Fruit fly (Drosophila melanogaster) whole organism, embryonic: ENCODE results near the gene Dbx.

ENCODE experiments used
- BtbVII ChIP-seq: fragments of 200-800 bp; sonication (Bioruptor generic); optimal IDR thresholded peaks from 3 replicates; lab custom pipeline; 2017; ENCODE audit warnings: missing biosample characterization, mild to moderate bottlenecking, missing genetic modification characterization
- CG10543 ChIP-seq: fragments of 200-800 bp; sonication (Bioruptor generic); optimal IDR thresholded peaks from 3 replicates; lab custom pipeline; 2017; ENCODE audit warnings: missing biosample characterization, mild to moderate bottlenecking, missing genetic modification characterization, moderate library complexity
- CG12071 ChIP-seq: fragments of 200-800 bp; sonication (Bioruptor generic); optimal IDR thresholded peaks from 3 replicates; lab custom pipeline; 2018; ENCODE audit warnings: missing biosample characterization, mild to moderate bottlenecking, missing genetic modification characterization
- CG12236 ChIP-seq: fragments of 200-800 bp; sonication (Bioruptor generic); optimal IDR thresholded peaks from 2 replicates; lab custom pipeline; 2016; ENCODE audit warnings: missing biosample characterization, missing genetic modification characterization
- CG13123 ChIP-seq: fragments of 200-800 bp; sonication (Bioruptor generic); optimal IDR thresholded peaks from 2 replicates; lab custom pipeline; 2016; ENCODE audit warnings: missing biosample characterization, missing genetic modification characterization
- CG14050 ChIP-seq: fragments of 200-800 bp; sonication (Bioruptor generic); IDR thresholded peaks from 3 replicates; pipeline ENCODE4 v1.3.6; 2022; ENCODE audit warnings: missing biosample characterization, missing genetic modification characterization
- CG1603 ChIP-seq: fragments of 200-800 bp; sonication (Bioruptor generic); optimal IDR thresholded peaks from 2 replicates; lab custom pipeline; 2019; ENCODE audit warnings: missing biosample characterization, mild to moderate bottlenecking, missing genetic modification characterization, moderate library complexity
- CG17359 ChIP-seq: fragments of 200-800 bp; sonication (Bioruptor generic); optimal IDR thresholded peaks from 3 replicates; lab custom pipeline; 2018; ENCODE audit warnings: missing biosample characterization, mild to moderate bottlenecking, missing genetic modification characterization, moderate library complexity
- CG18599 ChIP-seq: fragments of 200-800 bp; sonication (Bioruptor generic); optimal IDR thresholded peaks from 3 replicates; lab custom pipeline; 2017; ENCODE audit warnings: missing biosample characterization, missing genetic modification characterization, mild to moderate bottlenecking, moderate library complexity, missing genetic modification reagents
- CG2120 ChIP-seq: fragments of 200-800 bp; sonication (Bioruptor generic); optimal IDR thresholded peaks from 3 replicates; lab custom pipeline; 2016; ENCODE audit warnings: missing biosample characterization, missing genetic modification characterization
- CG2199 ChIP-seq: fragments of 200-800 bp; sonication (Bioruptor generic); IDR thresholded peaks from 3 replicates; pipeline ENCODE4 v1.3.6; 2022; ENCODE audit warnings: missing biosample characterization, missing genetic modification characterization
- CG2678 ChIP-seq: fragments of 200-800 bp; sonication (Bioruptor generic); optimal IDR thresholded peaks from 3 replicates; lab custom pipeline; 2019; ENCODE audit warnings: missing biosample characterization, mild to moderate bottlenecking, missing genetic modification characterization, moderate library complexity
- CG32532 ChIP-seq: fragments of 200-800 bp; sonication (Bioruptor generic); IDR thresholded peaks from 2 replicates; pipeline ENCODE4 v1.3.6; 2022; ENCODE audit warnings: missing biosample characterization, missing genetic modification characterization
- CG32772 ChIP-seq: fragments of 200-800 bp; sonication (Bioruptor generic); IDR thresholded peaks from 2 replicates; pipeline ENCODE4 v1.3.6; 2022; ENCODE audit warnings: missing biosample characterization, missing genetic modification characterization
- CG33557 ChIP-seq: fragments of 200-800 bp; sonication (Bioruptor generic); optimal IDR thresholded peaks from 2 replicates; lab custom pipeline; 2019; ENCODE audit warnings: missing biosample characterization, mild to moderate bottlenecking, missing genetic modification characterization, moderate library complexity
- CG6689 ChIP-seq: fragments of 200-800 bp; sonication (Bioruptor generic); IDR thresholded peaks from 2 replicates; pipeline ENCODE4 v1.3.6; 2022; ENCODE audit warnings: missing biosample characterization, missing genetic modification characterization
- CG7786 ChIP-seq: fragments of 200-800 bp; sonication (Bioruptor generic); optimal IDR thresholded peaks from 2 replicates; lab custom pipeline; 2016; ENCODE audit warnings: missing biosample characterization, missing genetic modification characterization
- Deaf1 ChIP-seq: fragments of 200-800 bp; optimal IDR thresholded peaks from 3 replicates; lab custom pipeline; 2019; ENCODE audit warnings: missing biosample characterization, mild to moderate bottlenecking, missing genetic modification characterization, moderate library complexity
- Dip3 ChIP-seq: fragments of 200-800 bp; sonication (Bioruptor generic); optimal IDR thresholded peaks from 3 replicates; lab custom pipeline; 2016; ENCODE audit warnings: missing biosample characterization, missing genetic modification characterization
- Fer1 ChIP-seq: fragments of 200-800 bp; sonication (Bioruptor generic); optimal IDR thresholded peaks from 2 replicates; lab custom pipeline; 2017; ENCODE audit warnings: missing biosample characterization, mild to moderate bottlenecking, missing genetic modification characterization
- Lhr ChIP-seq: fragments of 200-800 bp; sonication (Bioruptor generic); optimal IDR thresholded peaks from 3 replicates; lab custom pipeline; 2017; ENCODE audit warnings: mild to moderate bottlenecking, missing biosample characterization, missing genetic modification reagents, missing genetic modification characterization
- Med ChIP-seq: fragments of 200-800 bp; sonication (Bioruptor generic); peaks from one replicate; lab custom pipeline; 2016; ENCODE audit warnings: missing biosample characterization, missing genetic modification characterization, mild to moderate bottlenecking, inconsistent platforms, moderate library complexity
- NFAT ChIP-seq: fragments of 200-800 bp; sonication (Bioruptor generic); IDR thresholded peaks from 2 replicates; pipeline ENCODE4 v1.3.6; 2022; ENCODE audit warnings: missing biosample characterization, missing genetic modification characterization
- Poxn ChIP-seq: fragments of 200-800 bp; sonication (Bioruptor generic); IDR thresholded peaks from 2 replicates; pipeline ENCODE4 v1.3.6; 2022; ENCODE audit warnings: missing biosample characterization, missing genetic modification characterization
- Rfx ChIP-seq: fragments of 200-800 bp; sonication (Bioruptor generic); IDR thresholded peaks from 2 replicates; pipeline ENCODE4 v1.3.6; 2022; ENCODE audit warnings: missing biosample characterization, missing genetic modification characterization
- Scr ChIP-seq: fragments of 200-800 bp; sonication (Bioruptor generic); IDR thresholded peaks from 2 replicates; pipeline ENCODE4 v1.3.6; 2022; ENCODE audit warnings: missing biosample characterization, missing genetic modification characterization; ENCODE audit not compliant: partially characterized antibody
- ase ChIP-seq: fragments of 200-800 bp; sonication (Bioruptor generic); IDR thresholded peaks from 3 replicates; pipeline ENCODE4 v1.3.6; 2022; ENCODE audit warnings: missing biosample characterization, missing genetic modification characterization
- bab2 ChIP-seq: fragments of 200-800 bp; sonication (Bioruptor generic); optimal IDR thresholded peaks from 2 replicates; lab custom pipeline; 2016; ENCODE audit warnings: missing biosample characterization, missing genetic modification characterization
- bowl ChIP-seq: fragments of 200-800 bp; sonication (Bioruptor generic); IDR thresholded peaks from 2 replicates; pipeline ENCODE4 v1.3.6; 2022; ENCODE audit warnings: missing biosample characterization, missing genetic modification characterization
- cad ChIP-seq: fragments of >200 bp; optimal IDR thresholded peaks from 2 replicates; lab custom pipeline; 2017; ENCODE audit warnings: missing biosample characterization, missing genetic modification characterization
- ci ChIP-seq: fragments of 200-800 bp; sonication (Bioruptor generic); IDR thresholded peaks from 3 replicates; pipeline ENCODE4 v1.3.6; 2022; ENCODE audit warnings: missing biosample characterization, missing genetic modification characterization
- dmrt99B ChIP-seq: fragments of 200-800 bp; sonication (Bioruptor generic); optimal IDR thresholded peaks from 2 replicates; lab custom pipeline; 2018; ENCODE audit warnings: missing biosample characterization, mild to moderate bottlenecking, missing genetic modification characterization, moderate library complexity
- emc ChIP-seq: fragments of 200-800 bp; sonication (Bioruptor generic); optimal IDR thresholded peaks from 2 replicates; lab custom pipeline; 2016; ENCODE audit warnings: missing biosample characterization, missing genetic modification characterization
- gce ChIP-seq: fragments of 200-800 bp; sonication (Bioruptor generic); IDR thresholded peaks from 3 replicates; pipeline ENCODE4 v1.3.6; 2022; ENCODE audit warnings: missing biosample characterization, missing genetic modification characterization
- gcm2 ChIP-seq: fragments of 200-800 bp; sonication (Bioruptor generic); optimal IDR thresholded peaks from 2 replicates; lab custom pipeline; 2016; ENCODE audit warnings: missing biosample characterization, missing genetic modification characterization
- gem ChIP-seq: fragments of 200-800 bp; sonication (Bioruptor generic); optimal IDR thresholded peaks from 2 replicates; lab custom pipeline; 2019; ENCODE audit warnings: missing biosample characterization, mild to moderate bottlenecking, missing genetic modification characterization, moderate library complexity
- lab ChIP-seq: fragments of 200-800 bp; sonication (Bioruptor generic); optimal IDR thresholded peaks from 3 replicates; lab custom pipeline; 2017; ENCODE audit warnings: missing biosample characterization, missing genetic modification characterization, mild to moderate bottlenecking, moderate library complexity, missing genetic modification reagents
- oc ChIP-seq: fragments of 200-800 bp; sonication (Bioruptor generic); optimal IDR thresholded peaks from 2 replicates; lab custom pipeline; 2018; ENCODE audit warnings: missing biosample characterization, mild to moderate bottlenecking, missing genetic modification characterization, moderate library complexity
- onecut ChIP-seq: fragments of 200-800 bp; sonication (Bioruptor generic); IDR thresholded peaks from 2 replicates; pipeline ENCODE4 v1.3.6; 2022; ENCODE audit warnings: missing biosample characterization, missing genetic modification characterization
- pan ChIP-seq, 4 experiments: fragments of >200 bp in 3 of 4; fragments of 200-800 bp in 1 of 4; sonication (Bioruptor generic) in 1 of 4; optimal IDR thresholded peaks in 3 of 4; IDR thresholded peaks in 1 of 4; 2 replicates each; pipeline versions ENCODE4 v1.3.6 to Lab custom; 2017 to 2022; ENCODE audit warnings: missing biosample characterization in 2 of 4, missing genetic modification characterization in 2 of 4, mixed read lengths in 1 of 4
- prd ChIP-seq, 3 experiments: fragments of >200 bp in 2 of 3; fragments of 200-800 bp in 1 of 3; sonication (Bioruptor generic) in 1 of 3; optimal IDR thresholded peaks in 2 of 3; IDR thresholded peaks in 1 of 3; 2 replicates in 2 of 3; 3 replicates in 1 of 3; pipeline versions ENCODE4 v1.3.6 to Lab custom; 2017 to 2022; ENCODE audit warnings: missing biosample characterization in 1 of 3, missing genetic modification characterization in 1 of 3
- scrt ChIP-seq: fragments of 200-800 bp; sonication (Bioruptor generic); optimal IDR thresholded peaks from 2 replicates; lab custom pipeline; 2018; ENCODE audit warnings: missing biosample characterization, mild to moderate bottlenecking, missing genetic modification characterization, moderate library complexity
- tll ChIP-seq, 2 experiments: fragments of 200-800 bp in 1 of 2; fragments of >200 bp in 1 of 2; sonication (Bioruptor generic) in 1 of 2; optimal IDR thresholded peaks; 2 replicates each; lab custom pipeline; 2017 to 2019; ENCODE audit warnings: missing biosample characterization in 2 of 2, missing genetic modification characterization in 2 of 2, mild to moderate bottlenecking in 1 of 2, moderate library complexity in 1 of 2
- tna ChIP-seq: fragments of 200-800 bp; sonication (Bioruptor generic); IDR thresholded peaks from 2 replicates; pipeline ENCODE4 v1.3.6; 2022; ENCODE audit warnings: missing biosample characterization, missing genetic modification characterization; ENCODE audit not compliant: partially characterized antibody
- wek ChIP-seq: fragments of 200-800 bp; sonication (Bioruptor generic); optimal IDR thresholded peaks from 3 replicates; lab custom pipeline; 2018; ENCODE audit warnings: missing biosample characterization, mild to moderate bottlenecking, missing genetic modification characterization, moderate library complexity

The Dbx gene

DNA sequence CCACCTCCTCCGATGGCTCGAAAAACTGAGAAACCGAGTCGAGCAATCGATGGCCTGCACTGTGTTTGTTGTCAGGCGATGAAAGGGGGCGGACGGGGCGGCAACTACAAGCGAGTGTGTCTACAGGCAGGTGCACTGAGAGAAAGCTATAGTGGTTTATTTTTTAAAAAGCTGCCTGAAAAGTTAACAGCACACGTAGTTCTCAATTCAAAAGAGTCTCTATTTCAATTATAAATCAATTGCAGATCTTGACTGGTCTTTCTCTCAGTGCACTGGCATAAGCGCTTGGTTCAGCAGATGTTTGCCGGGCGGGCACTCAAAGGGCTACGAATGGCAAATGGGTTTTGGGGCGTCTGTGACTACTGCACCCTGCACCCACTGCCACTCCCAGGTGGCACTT is 40.4 kb upstream of the Dbx start (continued):
- TF ChIP-seq CG6689 (GFP tag; lab: Robert Waterston, UW) = peak; percentile 39; the same call in 1 of the 2 replicates
- TF ChIP-seq CG32532 (GFP tag; lab: Robert Waterston, UW) = peak; percentile 60; the same call in 1 of the 2 replicates
- TF ChIP-seq Poxn = no peak
- peak; percentile 25 for TF ChIP-seq dmrt99B (tag; lab: Kevin White, UChicago)
- peak; percentile 43; the same call in 1 of the 3 replicates for TF ChIP-seq gce (GFP tag; lab: Robert Waterston, UW)
- TF ChIP-seq prd (optimal IDR thresholded peaks at IDR 0.05; lab: Kevin White, UChicago) = no peak
- peak; percentile 49; the same call in 1 of the 3 replicates for TF ChIP-seq prd (GFP tag; IDR thresholded peaks at IDR 0.05; lab: Robert Waterston, UW)
- TF ChIP-seq CG17359 (tag; lab: Kevin White, UChicago) = peak; percentile 51
- TF ChIP-seq bowl (GFP tag; lab: Robert Waterston, UW) = no peak
- no peak for TF ChIP-seq CG33557 (GFP tag; lab: Kevin White, UChicago)

DNA sequence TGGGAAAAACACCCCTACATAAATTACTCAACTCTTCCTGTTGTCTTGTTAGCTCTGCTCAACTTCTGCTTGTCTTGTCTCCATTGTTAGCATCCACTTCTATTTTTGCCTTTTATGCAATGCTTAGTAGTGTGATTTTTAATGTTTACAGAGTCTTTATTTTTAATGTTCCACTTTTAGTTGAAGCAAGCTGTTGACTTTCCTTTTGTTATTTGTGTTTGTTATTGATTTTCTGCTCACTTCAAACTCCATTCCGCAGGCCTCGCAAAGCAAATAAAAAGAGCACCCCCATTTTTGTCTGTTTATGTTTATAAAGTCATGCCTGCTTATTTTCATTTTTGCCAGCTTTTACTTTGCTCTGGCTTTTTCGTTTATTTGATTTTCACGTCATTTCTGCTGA is 39.2 kb upstream of the Dbx start:
- TF ChIP-seq tna (GFP tag; lab: Robert Waterston, UW) (no peak), tll (GFP tag; optimal IDR thresholded peaks at IDR 0.05; lab: Kevin White, UChicago) (no peak), Med (peak; percentile 53), CG2678 (peak; percentile 12), Rfx (GFP tag; lab: Robert Waterston, UW) (0 out of 2 replicates have a peak, but pooled peaks have one; percentile 16), CG12071 (GFP tag; lab: Kevin White, UChicago) (peak; percentile 2), lab (GFP tag; lab: Kevin White, UChicago) (peak; percentile 34), onecut (GFP tag; lab: Robert Waterston, UW) (peak; percentile 60), gem (tag; lab: Kevin White, UChicago) (peak; percentile 3), ci (0 out of 3 replicates have a peak, but pooled peaks have one; percentile 33), scrt (peak; percentile 2), CG17359 (tag; lab: Kevin White, UChicago) (peak; percentile 24), CG2120 (GFP tag; lab: Kevin White, UChicago) (peak; percentile 7), CG18599 (GFP tag; lab: Kevin White, UChicago) (peak; percentile 21), pan (optimal IDR thresholded peaks at IDR 0.05; lab: Kevin White, UChicago) (no peak), pan (GFP tag; optimal IDR thresholded peaks at IDR 0.05 in 1 of 2, IDR thresholded peaks at IDR 0.05 in 1 of 2) (peak in 1 of 2 experiments; percentile 5), Lhr (no peak), cad (GFP tag; lab: Kevin White, UChicago) (no peak), gcm2 (GFP tag; lab: Kevin White, UChicago) (no peak)

DNA sequence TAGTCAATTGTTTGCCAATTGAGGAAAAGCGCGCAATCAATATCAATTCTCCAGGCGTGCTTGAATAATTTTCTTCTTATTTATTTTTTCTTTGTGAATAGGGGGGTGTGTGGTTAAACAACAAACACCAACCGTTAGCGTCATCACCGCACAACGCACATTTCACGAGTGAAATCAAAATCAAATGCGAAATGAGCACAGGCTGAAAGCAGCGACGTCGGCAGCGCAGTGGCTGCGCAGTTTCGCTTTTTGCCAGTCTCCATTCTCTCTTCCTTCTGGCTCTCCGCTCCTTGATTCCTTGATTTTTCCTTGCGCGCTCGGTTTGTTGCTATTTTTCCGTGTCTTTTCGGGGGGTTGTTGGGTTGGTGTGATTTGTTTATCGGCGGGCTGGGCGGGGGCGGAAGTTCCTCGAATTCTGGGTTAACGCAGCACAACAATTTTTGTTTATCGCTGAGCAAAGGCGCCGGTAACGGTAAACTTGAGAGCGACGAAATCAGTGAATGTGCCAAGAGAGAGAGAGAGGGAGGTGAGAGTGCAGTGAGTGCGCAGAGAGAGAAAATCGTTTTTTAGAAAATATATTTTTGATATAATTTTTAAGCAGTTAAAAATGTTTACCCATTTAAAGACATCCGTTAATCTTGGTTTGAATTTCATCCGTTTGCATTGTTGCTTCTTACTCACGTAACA is 38.1 kb upstream of the Dbx start, which contains the start of gene CG13937:
Gene CG13937 (minus strand): TSS at position 174 of the 687 bp plus-strand sequence.
- TF ChIP-seq CG2199 (GFP tag; lab: Robert Waterston, UW) = no peak
- TF ChIP-seq CG32772 = no peak
- TF ChIP-seq oc = no peak
- TF ChIP-seq bab2 = no peak
- TF ChIP-seq CG1603 (tag; lab: Kevin White, UChicago) = no peak
- TF ChIP-seq Fer1 (GFP tag; lab: Kevin White, UChicago) = peak; percentile 11
- peak; percentile 11; the same call in 1 of the 2 replicates for TF ChIP-seq Scr
- no peak for TF ChIP-seq CG13123 (GFP tag; lab: Kevin White, UChicago)
- TF ChIP-seq Dip3 (GFP tag; lab: Kevin White, UChicago) = no peak
- TF ChIP-seq CG12236 = no peak
- TF ChIP-seq ase (GFP tag; lab: Robert Waterston, UW) = no peak
- TF ChIP-seq CG10543 (GFP tag; lab: Kevin White, UChicago) = peak; percentile 46
- no peak for TF ChIP-seq NFAT (GFP tag; lab: Robert Waterston, UW)
- TF ChIP-seq CG7786 (GFP tag; lab: Kevin White, UChicago) = no peak
- TF ChIP-seq tna (GFP tag; lab: Robert Waterston, UW) = 0 out of 2 replicates have a peak, but pooled peaks have one; percentile 25
- TF ChIP-seq BtbVII (GFP tag; lab: Kevin White, UChicago) = peak; percentile 25
- no peak for TF ChIP-seq emc (GFP tag; lab: Kevin White, UChicago)
- no peak for TF ChIP-seq CG14050 (GFP tag; lab: Robert Waterston, UW)
- no peak for TF ChIP-seq wek (GFP tag; lab: Kevin White, UChicago)
- peak; percentile 13 for TF ChIP-seq Deaf1
